Worm (Caenorhabditis elegans) whole organism, L4/young adult: Measurements from ENCODE around the gene crb-1.

Source experiments
- W03F9.2 ChIP-seq: fragments of 150-350 bp; optimal IDR thresholded peaks from 2 replicates; lab custom pipeline; 2014; ENCODE audit warnings: missing biosample characterization, missing genetic modification characterization
- him-1 ChIP-seq: sonication (generic microtip); optimal IDR thresholded peaks from 2 replicates; lab custom pipeline; 2016; ENCODE audit warnings: missing genotype, missing genetic modification reagents, missing genetic modification characterization, missing compliant biosample characterization

ce11 chrX:17421532-17422078 lies 7.8 kb upstream of the crb-1 start, which contains the start of gene osm-11:
- TF ChIP-seq W03F9.2 (no peak), him-1 (tag; lab: Kevin White, UChicago) (no peak)
